Fruit fly (Drosophila melanogaster): ENCODE measurements around the gene Smr.

The Smr gene

DNA sequence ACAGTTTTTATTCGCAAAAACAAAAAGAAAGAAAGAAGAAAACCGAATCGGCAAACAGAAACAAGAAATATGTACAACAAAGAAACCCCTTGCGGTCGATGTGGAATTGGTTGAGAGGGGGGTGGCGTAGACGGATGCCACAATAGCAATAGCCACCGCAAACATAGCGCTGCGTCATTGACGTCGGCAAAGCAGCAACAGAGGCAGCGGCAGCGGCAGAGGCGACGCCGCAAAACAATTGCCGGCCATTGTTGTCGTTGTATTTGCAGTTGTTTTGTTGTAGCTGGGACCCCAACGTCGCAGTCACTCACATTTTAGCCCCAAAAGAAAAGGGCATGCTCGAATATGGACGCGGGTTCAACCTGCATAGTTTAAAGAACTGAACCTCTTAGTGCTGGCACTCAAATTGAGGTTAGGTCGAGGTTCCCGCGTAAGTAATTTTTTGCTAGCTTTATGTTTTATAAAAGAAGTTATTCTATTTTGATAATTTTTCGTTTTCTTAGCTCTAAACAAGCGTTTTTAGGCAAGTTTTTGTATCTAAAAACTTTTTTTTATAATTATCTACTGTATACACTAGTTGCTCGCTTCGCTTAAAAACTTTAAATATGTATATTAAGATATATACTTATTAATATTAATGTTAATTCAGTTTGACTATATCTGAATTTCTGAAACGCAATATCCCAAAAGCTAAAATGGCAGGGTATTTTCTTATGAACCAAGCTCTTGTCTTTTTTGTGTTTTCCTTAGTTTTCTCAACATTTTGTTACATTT, 13.4 kb upstream of the Smr start (continued):
- TF ChIP-seq CG8281 (tag; optimal IDR thresholded peaks at IDR 0.05), result no peak
- TF ChIP-seq Sry-δ (GFP tag; optimal IDR thresholded peaks at IDR 0.05), result peak; percentile 2
- peak; percentile 37 for TF ChIP-seq CG6654 (GFP tag; optimal IDR thresholded peaks at IDR 0.05)
- TF ChIP-seq CG6683 (GFP tag; optimal IDR thresholded peaks at IDR 0.05), result no peak
- TF ChIP-seq Mad (GFP tag; optimal IDR thresholded peaks at IDR 0.05), result peak; percentile 68
- peak; percentile 55 for TF ChIP-seq sqz (GFP tag; optimal IDR thresholded peaks at IDR 0.05)
- peak; percentile 44 for TF ChIP-seq CG9876 (GFP tag; optimal IDR thresholded peaks at IDR 0.05)
- no peak for TF ChIP-seq fd102C (GFP tag; optimal IDR thresholded peaks at IDR 0.05)
- no peak for TF ChIP-seq CG4328 (GFP tag; optimal IDR thresholded peaks at IDR 0.05)
- TF ChIP-seq CG6175 (GFP tag; IDR thresholded peaks at IDR 0.05), result peak; percentile 86; the same call in 2 of the 3 replicates
- no peak for TF ChIP-seq Tbp (GFP tag; optimal IDR thresholded peaks at IDR 0.05)
- no peak; the same call in 1 of the 2 replicates for TF ChIP-seq Ravus (GFP tag; IDR thresholded peaks at IDR 0.05)
- no peak for TF ChIP-seq CG17186 (GFP tag; optimal IDR thresholded peaks at IDR 0.05)
- TF ChIP-seq CG16779 (GFP tag; IDR thresholded peaks at IDR 0.05), result peak; percentile 51; the same call in 1 of the 2 replicates
- peak; percentile 70 for TF ChIP-seq Ssrp (tag; optimal IDR thresholded peaks at IDR 0.05)
- TF ChIP-seq slou (GFP tag; optimal IDR thresholded peaks at IDR 0.05), result peak; percentile 69
- TF ChIP-seq chm (GFP tag; IDR thresholded peaks at IDR 0.05), result no peak
- no peak for TF ChIP-seq nerfin-1 (tag; optimal IDR thresholded peaks at IDR 0.05)
- no peak for TF ChIP-seq crp (GFP tag; optimal IDR thresholded peaks at IDR 0.05)
- TF ChIP-seq Nf-YA (GFP tag; IDR thresholded peaks at IDR 0.05), result no peak
- no peak for TF ChIP-seq Dad (GFP tag; optimal IDR thresholded peaks at IDR 0.05)
- peak; percentile 53; the same call in 1 of the 2 replicates for TF ChIP-seq sob (GFP tag; IDR thresholded peaks at IDR 0.05)
- peak; percentile 61 for TF ChIP-seq Sox102F (GFP tag; optimal IDR thresholded peaks at IDR 0.05)
- no peak for TF ChIP-seq CG10959 (GFP tag; IDR thresholded peaks at IDR 0.05)
- no peak for TF ChIP-seq HLHmδ (GFP tag; optimal IDR thresholded peaks at IDR 0.05)
- TF ChIP-seq CG33557 (GFP tag; optimal IDR thresholded peaks at IDR 0.05), result no peak
- peak; percentile 63; the same call in 1 of the 2 replicates for TF ChIP-seq Xrp1 (GFP tag; IDR thresholded peaks at IDR 0.05)
- peak; percentile 24 for TF ChIP-seq CG30020 (tag; optimal IDR thresholded peaks at IDR 0.05)
- no peak for TF ChIP-seq grn (GFP tag; optimal IDR thresholded peaks at IDR 0.05)
- TF ChIP-seq dmrt99B (tag; optimal IDR thresholded peaks at IDR 0.05), result peak; percentile 72
- TF ChIP-seq CG7556 (GFP tag; optimal IDR thresholded peaks at IDR 0.05), result peak; percentile 90
- no peak for TF ChIP-seq ERR (GFP tag; optimal IDR thresholded peaks at IDR 0.05)
- TF ChIP-seq CG10321 (GFP tag; IDR thresholded peaks at IDR 0.05), result 0 out of 2 replicates have a peak, but pooled peaks have one; percentile 25
- TF ChIP-seq CG17612 (GFP tag; IDR thresholded peaks at IDR 0.05), result peak; percentile 61; the same call in 1 of the 2 replicates
- TF ChIP-seq cad (GFP tag; optimal IDR thresholded peaks at IDR 0.05), result no peak
- no peak for TF ChIP-seq CG13287 (GFP tag; IDR thresholded peaks at IDR 0.05; ENCODE audit: partially characterized antibody)
- TF ChIP-seq Fer3 (tag; optimal IDR thresholded peaks at IDR 0.05), result peak; percentile 60
- peak; percentile 17 to 64 for TF ChIP-seq Pdp1 (GFP tag; optimal IDR thresholded peaks at IDR 0.05)
- TF ChIP-seq Ets65A (GFP tag), result peak; percentile 95
- TF ChIP-seq aop (GFP tag; IDR thresholded peaks at IDR 0.05), result no peak
- TF ChIP-seq CG2712 (tag; optimal IDR thresholded peaks at IDR 0.05), result peak; percentile 76
- peak; percentile 81 for TF ChIP-seq ind (GFP tag; optimal IDR thresholded peaks at IDR 0.05)
- peak; percentile 1 for TF ChIP-seq CG31388 (GFP tag; optimal IDR thresholded peaks at IDR 0.05)
- TF ChIP-seq E2f2 (GFP tag; IDR thresholded peaks at IDR 0.05), result peak; percentile 43; the same call in 1 of the 2 replicates
- TF ChIP-seq CG10565 (GFP tag; optimal IDR thresholded peaks at IDR 0.05), result no peak
- TF ChIP-seq CG1233 (GFP tag; optimal IDR thresholded peaks at IDR 0.05), result peak; percentile 73
- TF ChIP-seq CG2120 (GFP tag; optimal IDR thresholded peaks at IDR 0.05), result peak; percentile 87
- peak; percentile 8 for TF ChIP-seq CG18764 (GFP tag; optimal IDR thresholded peaks at IDR 0.05)
- peak; percentile 72 for TF ChIP-seq row (GFP tag; IDR thresholded peaks at IDR 0.05)
